Fruit fly (Drosophila melanogaster) whole organism, embryonic: ENCODE results near the gene grim.

Experiments used
- Abd-B ChIP-seq: fragments of 200-800 bp; sonication (Bioruptor generic); optimal IDR thresholded peaks from 2 replicates; lab custom pipeline; 2018; ENCODE audit warnings: missing biosample characterization, mild to moderate bottlenecking, missing genetic modification characterization, moderate library complexity
- Awh ChIP-seq: fragments of 200-800 bp; sonication (Bioruptor generic); IDR thresholded peaks from 2 replicates; pipeline ENCODE4, ENCODE4 v1.3.6; 2022; ENCODE audit warnings: missing biosample characterization, missing genetic modification characterization
- CG10274 ChIP-seq: fragments of 200-800 bp; sonication (Bioruptor generic); optimal IDR thresholded peaks from 3 replicates; lab custom pipeline; 2017; ENCODE audit warnings: missing biosample characterization, mild to moderate bottlenecking, missing genetic modification characterization
- CG10979 ChIP-seq: fragments of 200-800 bp; sonication (Bioruptor generic); optimal IDR thresholded peaks from 2 replicates; lab custom pipeline; 2018; ENCODE audit warnings: missing biosample characterization, mild to moderate bottlenecking, missing genetic modification characterization, moderate library complexity
- CG11456 ChIP-seq: fragments of 200-800 bp; sonication (Bioruptor generic); IDR thresholded peaks from 3 replicates; pipeline ENCODE4 v1.3.6; 2022; ENCODE audit warnings: missing biosample characterization, missing genetic modification characterization
- CG12155 ChIP-seq: fragments of 200-800 bp; sonication (Bioruptor generic); optimal IDR thresholded peaks from 3 replicates; lab custom pipeline; 2016; ENCODE audit warnings: missing biosample characterization, missing genetic modification characterization
- CG12659 ChIP-seq: fragments of 200-800 bp; sonication (Bioruptor generic); optimal IDR thresholded peaks from 3 replicates; lab custom pipeline; 2017; ENCODE audit warnings: mild to moderate bottlenecking, missing biosample characterization, missing genetic modification reagents, missing genetic modification characterization
- CG14667 ChIP-seq: fragments of 200-800 bp; sonication (Bioruptor generic); IDR thresholded peaks from 2 replicates; pipeline ENCODE4 v1.3.6; 2022; ENCODE audit warnings: missing biosample characterization, missing genetic modification characterization
- CG15073 ChIP-seq: fragments of 200-800 bp; sonication (Bioruptor generic); optimal IDR thresholded peaks from 2 replicates; lab custom pipeline; 2016; ENCODE audit warnings: missing biosample characterization, missing genetic modification characterization
- CG15696 ChIP-seq: fragments of 200-800 bp; sonication (Bioruptor generic); optimal IDR thresholded peaks from 2 replicates; lab custom pipeline; 2019; ENCODE audit warnings: missing biosample characterization, mild to moderate bottlenecking, missing genetic modification characterization, moderate library complexity
- CG18476 ChIP-seq: fragments of 200-800 bp; sonication (Bioruptor generic); optimal IDR thresholded peaks from 2 replicates; lab custom pipeline; 2016; ENCODE audit warnings: missing biosample characterization, mild to moderate bottlenecking, missing genetic modification characterization
- CG30020 ChIP-seq: fragments of 200-800 bp; optimal IDR thresholded peaks from 2 replicates; lab custom pipeline; 2019; ENCODE audit warnings: missing biosample characterization, mild to moderate bottlenecking, missing genetic modification characterization, moderate library complexity
- CG3281 ChIP-seq: fragments of 200-800 bp; sonication (Bioruptor generic); optimal IDR thresholded peaks from 3 replicates; lab custom pipeline; 2017; ENCODE audit warnings: missing biosample characterization, mild to moderate bottlenecking, missing genetic modification characterization
- CG4360 ChIP-seq: fragments of 200-800 bp; sonication (Bioruptor generic); IDR thresholded peaks from 2 replicates; pipeline ENCODE4 v1.3.6; 2022; ENCODE audit warnings: missing biosample characterization, missing genetic modification characterization
- CG5953 ChIP-seq: fragments of 200-800 bp; sonication (Bioruptor generic); IDR thresholded peaks from 2 replicates; pipeline ENCODE4 v1.3.6; 2022; ENCODE audit warnings: missing biosample characterization, missing genetic modification characterization
- CG6813 ChIP-seq: fragments of 200-800 bp; sonication (Bioruptor generic); optimal IDR thresholded peaks from 2 replicates; lab custom pipeline; 2017; ENCODE audit warnings: missing biosample characterization, missing genetic modification characterization, mild to moderate bottlenecking, moderate library complexity, missing genetic modification reagents
- CG6854 ChIP-seq: fragments of 200-800 bp; sonication (Bioruptor generic); optimal IDR thresholded peaks from 3 replicates; lab custom pipeline; 2017; ENCODE audit warnings: missing biosample characterization, mild to moderate bottlenecking, missing genetic modification characterization
- CG7839 ChIP-seq: fragments of 200-800 bp; sonication (Bioruptor generic); optimal IDR thresholded peaks from 3 replicates; lab custom pipeline; 2018; ENCODE audit warnings: missing biosample characterization, mild to moderate bottlenecking, missing genetic modification characterization, moderate library complexity
- CG8924 ChIP-seq: fragments of 200-800 bp; optimal IDR thresholded peaks from 3 replicates; lab custom pipeline; 2019; ENCODE audit warnings: missing biosample characterization, mild to moderate bottlenecking, missing genetic modification characterization, moderate library complexity
- CG8944 ChIP-seq: fragments of 200-800 bp; sonication (Bioruptor generic); optimal IDR thresholded peaks from 3 replicates; lab custom pipeline; 2016; ENCODE audit warnings: missing biosample characterization, missing genetic modification characterization
- D19B ChIP-seq: fragments of 200-800 bp; sonication (Bioruptor generic); optimal IDR thresholded peaks from 2 replicates; lab custom pipeline; 2017; ENCODE audit warnings: missing biosample characterization, mild to moderate bottlenecking, missing genetic modification characterization
- Dref ChIP-seq: fragments of 200-800 bp; sonication (Bioruptor generic); IDR thresholded peaks from 2 replicates; pipeline ENCODE4 v1.3.6; 2022; ENCODE audit warnings: missing biosample characterization, missing genetic modification characterization
- E2f2 ChIP-seq: fragments of 200-800 bp; sonication (Bioruptor generic); IDR thresholded peaks from 2 replicates; pipeline ENCODE4 v1.3.6; 2022; ENCODE audit warnings: missing biosample characterization, missing genetic modification characterization
- Fer2 ChIP-seq: fragments of 200-800 bp; sonication (Bioruptor generic); optimal IDR thresholded peaks from 2 replicates; lab custom pipeline; 2018; ENCODE audit warnings: missing biosample characterization, mild to moderate bottlenecking, missing genetic modification characterization, moderate library complexity
- GATAe ChIP-seq: fragments of 200-800 bp; sonication (Bioruptor generic); conservative IDR thresholded peaks from 2 replicates; pipeline ENCODE4 v1.3.6; 2022; ENCODE audit warnings: missing biosample characterization, missing genetic modification characterization
- Hand ChIP-seq: fragments of 200-800 bp; sonication (Bioruptor generic); optimal IDR thresholded peaks from 2 replicates; lab custom pipeline; 2017; ENCODE audit warnings: mild to moderate bottlenecking, missing biosample characterization, missing genetic modification reagents, missing genetic modification characterization
- Hmx ChIP-seq: fragments of 200-800 bp; sonication (Bioruptor generic); optimal IDR thresholded peaks from 2 replicates; lab custom pipeline; 2016; ENCODE audit warnings: missing biosample characterization, missing genetic modification characterization
- Lim3 ChIP-seq: fragments of 200-800 bp; sonication (Bioruptor generic); IDR thresholded peaks from 2 replicates; pipeline ENCODE4 v1.3.6; 2022; ENCODE audit warnings: missing biosample characterization, missing genetic modification characterization
- Mad ChIP-seq: fragments of 200-800 bp; sonication (Bioruptor generic); optimal IDR thresholded peaks from 2 replicates; lab custom pipeline; 2016; ENCODE audit warnings: missing biosample characterization, missing genetic modification characterization
- Oli ChIP-seq: fragments of 200-800 bp; sonication (Bioruptor generic); optimal IDR thresholded peaks from 2 replicates; lab custom pipeline; 2018; ENCODE audit warnings: missing biosample characterization, mild to moderate bottlenecking, missing genetic modification characterization, moderate library complexity
- PHDP ChIP-seq: fragments of 200-800 bp; sonication (Bioruptor generic); optimal IDR thresholded peaks from 3 replicates; lab custom pipeline; 2018; ENCODE audit warnings: missing biosample characterization, mild to moderate bottlenecking, missing genetic modification characterization, moderate library complexity
- Poxn ChIP-seq: fragments of 200-800 bp; sonication (Bioruptor generic); IDR thresholded peaks from 2 replicates; pipeline ENCODE4 v1.3.6; 2022; ENCODE audit warnings: missing biosample characterization, missing genetic modification characterization
- Ravus ChIP-seq: fragments of 200-800 bp; sonication (Bioruptor generic); IDR thresholded peaks from 2 replicates; pipeline ENCODE4 v1.3.6; 2022; ENCODE audit warnings: missing biosample characterization, missing genetic modification characterization
- Scr ChIP-seq: fragments of 200-800 bp; sonication (Bioruptor generic); IDR thresholded peaks from 2 replicates; pipeline ENCODE4 v1.3.6; 2022; ENCODE audit warnings: missing biosample characterization, missing genetic modification characterization; ENCODE audit not compliant: partially characterized antibody
- Sox100B ChIP-seq: fragments of 200-800 bp; sonication (Bioruptor generic); optimal IDR thresholded peaks from 3 replicates; lab custom pipeline; 2018; ENCODE audit warnings: missing biosample characterization, mild to moderate bottlenecking, missing genetic modification characterization
- Ssrp ChIP-seq: fragments of 200-800 bp; sonication (Bioruptor generic); optimal IDR thresholded peaks from 2 replicates; lab custom pipeline; 2018; ENCODE audit warnings: missing biosample characterization, mild to moderate bottlenecking, missing genetic modification characterization, moderate library complexity
- Xbp1 ChIP-seq: fragments of 200-800 bp; sonication (Bioruptor generic); optimal IDR thresholded peaks from 3 replicates; lab custom pipeline; 2016; ENCODE audit warnings: missing biosample characterization, mild to moderate bottlenecking, missing genetic modification characterization
- al ChIP-seq: fragments of 200-800 bp; sonication (Bioruptor generic); IDR thresholded peaks from 2 replicates; pipeline ENCODE4 v1.3.6; 2022; ENCODE audit warnings: missing biosample characterization, missing genetic modification characterization
- ato ChIP-seq: fragments of 200-800 bp; sonication (Bioruptor generic); IDR thresholded peaks from 2 replicates; pipeline ENCODE4 v1.3.6; 2022; ENCODE audit warnings: missing biosample characterization, missing genetic modification characterization; ENCODE audit not compliant: partially characterized antibody
- bbx ChIP-seq: fragments of 200-800 bp; sonication (Bioruptor generic); IDR thresholded peaks from 2 replicates; pipeline ENCODE4 v1.3.6; 2022; ENCODE audit warnings: missing biosample characterization, missing genetic modification characterization; ENCODE audit not compliant: partially characterized antibody
- bsh ChIP-seq, 2 experiments: fragments of 200-800 bp; sonication (Bioruptor generic); optimal IDR thresholded peaks; 2 replicates each; lab custom pipeline; 2017 to 2018; ENCODE audit warnings: mild to moderate bottlenecking in 2 of 2, missing biosample characterization in 2 of 2, missing genetic modification characterization in 2 of 2, moderate library complexity in 1 of 2
- cg ChIP-seq: fragments of 200-800 bp; sonication (Bioruptor generic); optimal IDR thresholded peaks from 3 replicates; lab custom pipeline; 2019; ENCODE audit warnings: missing biosample characterization, mild to moderate bottlenecking, missing genetic modification characterization, moderate library complexity
- eve ChIP-seq, 2 experiments: fragments of >200 bp; optimal IDR thresholded peaks; 2 replicates each; lab custom pipeline; 2017; ENCODE audit warnings: missing biosample characterization in 2 of 2, missing genetic modification characterization in 2 of 2
- hth ChIP-seq: fragments of >200 bp; optimal IDR thresholded peaks from 2 replicates; lab custom pipeline; 2017; ENCODE audit warnings: inconsistent platforms
- lab ChIP-seq: fragments of 200-800 bp; sonication (Bioruptor generic); optimal IDR thresholded peaks from 3 replicates; lab custom pipeline; 2017; ENCODE audit warnings: missing biosample characterization, missing genetic modification characterization, mild to moderate bottlenecking, moderate library complexity, missing genetic modification reagents
- lov ChIP-seq, 2 experiments: fragments of 200-800 bp in 1 of 2; fragments of >200 bp in 1 of 2; sonication (Bioruptor generic) in 1 of 2; IDR thresholded peaks in 1 of 2; optimal IDR thresholded peaks in 1 of 2; 2 replicates in 1 of 2; 3 replicates in 1 of 2; pipeline versions ENCODE4 v1.3.6 to Lab custom; 2017 to 2022; ENCODE audit warnings: missing biosample characterization in 1 of 2, missing genetic modification characterization in 1 of 2
- maf-S ChIP-seq: fragments of 200-800 bp; sonication (Bioruptor generic); optimal IDR thresholded peaks from 2 replicates; lab custom pipeline; 2016; ENCODE audit warnings: missing biosample characterization, missing genetic modification characterization
- pum ChIP-seq: fragments of 200-800 bp; sonication (Bioruptor generic); optimal IDR thresholded peaks from 2 replicates; lab custom pipeline; 2016; ENCODE audit warnings: missing biosample characterization, missing genetic modification characterization
- repo ChIP-seq: fragments of 200-800 bp; sonication (Bioruptor generic); optimal IDR thresholded peaks from 2 replicates; lab custom pipeline; 2016; ENCODE audit warnings: missing biosample characterization, missing genetic modification characterization
- tll ChIP-seq, 2 experiments: fragments of 200-800 bp in 1 of 2; fragments of >200 bp in 1 of 2; sonication (Bioruptor generic) in 1 of 2; optimal IDR thresholded peaks; 2 replicates each; lab custom pipeline; 2017 to 2019; ENCODE audit warnings: missing biosample characterization in 2 of 2, missing genetic modification characterization in 2 of 2, mild to moderate bottlenecking in 1 of 2, moderate library complexity in 1 of 2
- zfh1 ChIP-seq: fragments of 200-800 bp; sonication (Bioruptor generic); IDR thresholded peaks from 3 replicates; pipeline ENCODE4 v1.3.6; 2022; ENCODE audit warnings: missing biosample characterization, missing genetic modification characterization

grim gene

DNA sequence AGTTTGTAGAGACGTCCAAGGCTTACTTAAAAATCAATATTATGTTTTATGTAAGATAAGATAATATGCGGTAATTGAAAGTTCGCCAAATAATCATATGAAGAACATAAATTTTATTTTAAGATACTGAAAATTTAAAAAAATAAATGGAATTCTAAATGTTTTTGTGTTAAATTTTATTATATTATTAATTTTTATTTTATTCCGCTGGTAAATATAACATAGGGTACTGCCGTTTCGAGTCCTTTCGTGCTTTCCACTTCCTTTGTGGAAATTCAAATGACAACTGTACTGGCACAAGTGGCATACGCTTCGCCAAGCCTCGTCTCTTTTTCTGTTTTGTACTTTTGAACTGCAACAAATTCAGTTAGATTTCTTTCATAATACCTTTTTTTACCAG lies 31.1 kb downstream of the grim start (continued):
- no peak for TF ChIP-seq Abd-B (GFP tag; lab: Kevin White, UChicago)
- peak; percentile 29 for TF ChIP-seq Oli
- no peak for TF ChIP-seq Hand (GFP tag; lab: Kevin White, UChicago)
- TF ChIP-seq CG5953 (GFP tag; lab: Robert Waterston, UW), result no peak
- TF ChIP-seq eve (GFP tag; optimal IDR thresholded peaks at IDR 0.05; lab: Kevin White, UChicago), result no peak
- no peak for TF ChIP-seq Dref (GFP tag; lab: Robert Waterston, UW)
- peak; percentile 26 for TF ChIP-seq CG6813 (GFP tag; lab: Kevin White, UChicago)
- no peak for TF ChIP-seq CG8944 (GFP tag; lab: Kevin White, UChicago)
- peak; percentile 19 for TF ChIP-seq CG7839 (tag; lab: Kevin White, UChicago)
- TF ChIP-seq bsh (GFP tag; optimal IDR thresholded peaks at IDR 0.05; lab: Kevin White, UChicago), result no peak
- TF ChIP-seq Ravus (GFP tag; lab: Robert Waterston, UW), result no peak
- TF ChIP-seq CG3281 (GFP tag; lab: Kevin White, UChicago), result no peak
- TF ChIP-seq Sox100B (GFP tag; lab: Kevin White, UChicago), result peak; percentile 52
- no peak for TF ChIP-seq al (GFP tag; lab: Robert Waterston, UW)
- no peak for TF ChIP-seq Lim3 (GFP tag; lab: Robert Waterston, UW)
- TF ChIP-seq D19B (GFP tag; lab: Kevin White, UChicago), result peak; percentile 62
- no peak for TF ChIP-seq ato (GFP tag; lab: Robert Waterston, UW)
- TF ChIP-seq CG4360 (GFP tag; lab: Robert Waterston, UW), result no peak
- no peak for TF ChIP-seq CG11456 (GFP tag; lab: Robert Waterston, UW)
- TF ChIP-seq CG15696, result peak; percentile 28
- TF ChIP-seq CG15073 (GFP tag; lab: Kevin White, UChicago), result no peak
- no peak for TF ChIP-seq pum
- no peak for TF ChIP-seq Poxn (GFP tag; lab: Robert Waterston, UW)
- TF ChIP-seq GATAe, result no peak
- no peak for TF ChIP-seq CG14667 (GFP tag; lab: Robert Waterston, UW)
- no peak for TF ChIP-seq CG18476 (GFP tag; lab: Kevin White, UChicago)
- no peak for TF ChIP-seq bbx (GFP tag; lab: Robert Waterston, UW)
- TF ChIP-seq maf-S (GFP tag; lab: Kevin White, UChicago), result no peak
- TF ChIP-seq tll (GFP tag; optimal IDR thresholded peaks at IDR 0.05; lab: Kevin White, UChicago), result no peak
- TF ChIP-seq lov (optimal IDR thresholded peaks at IDR 0.05; lab: Kevin White, UChicago), result no peak
- TF ChIP-seq lov (GFP tag; IDR thresholded peaks at IDR 0.05; lab: Robert Waterston, UW), result no peak
- TF ChIP-seq CG12659 (GFP tag; lab: Kevin White, UChicago), result peak; percentile 4
- TF ChIP-seq Scr, result no peak
- TF ChIP-seq Fer2 (tag; lab: Kevin White, UChicago), result no peak
- TF ChIP-seq E2f2 (GFP tag; lab: Robert Waterston, UW), result no peak
- no peak for TF ChIP-seq Hmx (GFP tag; lab: Kevin White, UChicago)
- no peak for TF ChIP-seq hth (lab: Kevin White, UChicago)
- no peak for TF ChIP-seq lab (GFP tag; lab: Kevin White, UChicago)
- TF ChIP-seq CG30020 (tag; lab: Kevin White, UChicago), result no peak
- no peak for TF ChIP-seq Ssrp (tag; lab: Kevin White, UChicago)
- no peak for TF ChIP-seq Awh (GFP tag; lab: Robert Waterston, UW)
- TF ChIP-seq CG12155, result no peak
- no peak for TF ChIP-seq repo (GFP tag; lab: Kevin White, UChicago)
- TF ChIP-seq PHDP (tag; lab: Kevin White, UChicago), result no peak
- TF ChIP-seq cg (GFP tag; lab: Kevin White, UChicago), result no peak
- no peak for TF ChIP-seq CG6854 (GFP tag; lab: Kevin White, UChicago)
- TF ChIP-seq Xbp1 (GFP tag; lab: Kevin White, UChicago), result no peak
- TF ChIP-seq CG8924, result peak; percentile 7
- TF ChIP-seq Mad (GFP tag; lab: Kevin White, UChicago), result no peak
- TF ChIP-seq CG10979 (tag; lab: Kevin White, UChicago), result peak; percentile 45
- TF ChIP-seq zfh1 (GFP tag; lab: Robert Waterston, UW), result no peak
- TF ChIP-seq CG10274 (GFP tag; lab: Kevin White, UChicago), result no peak
